Worm (Caenorhabditis elegans): ENCODE results near the gene F48F7.5.

The F48F7.5 gene

DNA sequence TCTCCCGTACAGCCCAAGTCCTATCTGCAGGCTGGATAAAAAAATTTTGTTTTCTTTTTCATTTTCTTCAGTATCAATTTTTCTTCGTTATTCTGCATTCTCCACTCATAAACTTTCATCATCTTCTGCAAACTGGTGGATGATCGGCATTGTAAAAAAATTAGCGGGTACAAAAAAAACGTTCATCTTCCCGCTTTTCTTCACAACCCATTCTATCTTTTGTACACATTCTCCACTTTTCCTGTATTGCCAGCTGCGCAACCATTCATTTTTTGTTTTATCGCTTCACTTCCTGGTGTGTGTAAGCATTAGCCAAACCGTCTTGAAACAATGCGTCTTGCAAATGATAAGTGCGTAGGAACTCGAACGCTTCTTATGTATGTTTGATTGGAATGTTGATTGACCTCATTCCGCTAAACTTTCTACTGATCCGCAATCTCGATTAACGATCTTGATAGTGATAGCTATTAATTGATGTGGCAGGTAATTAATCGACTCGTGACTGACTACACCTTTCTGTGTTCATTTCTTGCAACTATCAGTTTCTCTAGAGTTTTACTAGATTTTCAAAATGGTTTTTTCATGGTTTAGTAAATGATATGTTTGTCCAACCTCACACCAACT lies 893 bp upstream of the F48F7.5 start (continued):
- no peak for TF ChIP-seq nhr-102 (tag; optimal IDR thresholded peaks at IDR 0.05)
- no peak for TF ChIP-seq ceh-28 (tag; optimal IDR thresholded peaks at IDR 0.05)
- no peak for TF ChIP-seq daf-8 (GFP tag; IDR thresholded peaks at IDR 0.05)
- no peak for TF ChIP-seq aha-1 (tag)
- peak; percentile 32 for TF ChIP-seq mxl-3 (GFP tag; optimal IDR thresholded peaks at IDR 0.05)
- TF ChIP-seq fos-1 (tag; optimal IDR thresholded peaks at IDR 0.05): no peak
- no peak for TF ChIP-seq snpc-4 (tag; optimal IDR thresholded peaks at IDR 0.05)
- TF ChIP-seq ceh-20 (GFP tag; IDR thresholded peaks at IDR 0.05): no peak
- TF ChIP-seq Y5F2A.4 (GFP tag; optimal IDR thresholded peaks at IDR 0.05): no peak
- no peak for TF ChIP-seq fkh-10 (GFP tag; optimal IDR thresholded peaks at IDR 0.05)
- TF ChIP-seq ctbp-1 (GFP tag; IDR thresholded peaks at IDR 0.05): peak; percentile 47; the same call in 1 of the 2 replicates
- TF ChIP-seq php-3 (GFP tag; IDR thresholded peaks at IDR 0.05): peak; percentile 54; the same call in 1 of the 2 replicates
- TF ChIP-seq nhr-77 (tag; optimal IDR thresholded peaks at IDR 0.05): peak; percentile 55
- TF ChIP-seq lin-1 (GFP tag; IDR thresholded peaks at IDR 0.05): no peak
- peak; percentile 33; the same call in 1 of the 2 replicates for TF ChIP-seq tra-1 (GFP tag; IDR thresholded peaks at IDR 0.05)
- TF ChIP-seq ama-1 (optimal IDR thresholded peaks at IDR 0.05): no peak
- TF ChIP-seq lim-7 (GFP tag; IDR thresholded peaks at IDR 0.05): no peak
- TF ChIP-seq mdt-29 (GFP tag; IDR thresholded peaks at IDR 0.05): no peak
- TF ChIP-seq mes-2 (tag; optimal IDR thresholded peaks at IDR 0.05; ENCODE audit: poor library complexity, severe bottlenecking): no peak
- TF ChIP-seq daf-12 (tag; optimal IDR thresholded peaks at IDR 0.05): no peak
- no peak for TF ChIP-seq ZK546.5 (tag; optimal IDR thresholded peaks at IDR 0.05)
- TF ChIP-seq zag-1 (tag; optimal IDR thresholded peaks at IDR 0.05): no peak
- TF ChIP-seq snpc-1.2 (GFP tag; IDR thresholded peaks at IDR 0.05): no peak
- no peak for TF ChIP-seq nhr-6 (tag; optimal IDR thresholded peaks at IDR 0.05)
- no peak for TF ChIP-seq set-16 (GFP tag; IDR thresholded peaks at IDR 0.05)
- TF ChIP-seq F26F4.8 (GFP tag; conservative IDR thresholded peaks at IDR 0.05): no peak
- no peak for TF ChIP-seq nhr-42 (GFP tag; IDR thresholded peaks at IDR 0.05)
- no peak for TF ChIP-seq unc-130 (GFP tag; optimal IDR thresholded peaks at IDR 0.05)
- no peak for TF ChIP-seq daf-16 (GFP tag; optimal IDR thresholded peaks at IDR 0.05)
- peak; percentile 45 for TF ChIP-seq daf-16 (tag; optimal IDR thresholded peaks at IDR 0.05)
- peak in 1 of 2 experiments; percentile 15 for TF ChIP-seq lsy-2 (tag; optimal IDR thresholded peaks at IDR 0.05)
- TF ChIP-seq nhr-28 (tag; optimal IDR thresholded peaks at IDR 0.05): peak; percentile 99
- TF ChIP-seq ZK337.2 (GFP tag; IDR thresholded peaks at IDR 0.05): no peak
- peak; percentile 41 for TF ChIP-seq dve-1 (tag; optimal IDR thresholded peaks at IDR 0.05; ENCODE audit: insufficient read depth)
- no peak for TF ChIP-seq Y105C5A.15 (GFP tag; IDR thresholded peaks at IDR 0.05)
- TF ChIP-seq ceh-82 (tag; optimal IDR thresholded peaks at IDR 0.05): no peak
- TF ChIP-seq lir-3 (tag; optimal IDR thresholded peaks at IDR 0.05): no peak
- TF ChIP-seq jun-1 (tag; optimal IDR thresholded peaks at IDR 0.05): no peak
- TF ChIP-seq R02D3.7 (tag; optimal IDR thresholded peaks at IDR 0.05): no peak
- no peak for TF ChIP-seq egl-43 (GFP tag; IDR thresholded peaks at IDR 0.05)
- no peak for TF ChIP-seq hmg-1.1 (GFP tag; IDR thresholded peaks at IDR 0.05)
- no peak for TF ChIP-seq nhr-11 (tag; optimal IDR thresholded peaks at IDR 0.05)
- TF ChIP-seq arid-1 (GFP tag; conservative IDR thresholded peaks at IDR 0.05): no peak
- peak; percentile 68 for TF ChIP-seq hlh-11 (tag; optimal IDR thresholded peaks at IDR 0.05)
- TF ChIP-seq nhr-41 (GFP tag; IDR thresholded peaks at IDR 0.05): no peak
